Worm (Caenorhabditis elegans): Measurements from ENCODE around the gene C38H2.3.

DNA sequence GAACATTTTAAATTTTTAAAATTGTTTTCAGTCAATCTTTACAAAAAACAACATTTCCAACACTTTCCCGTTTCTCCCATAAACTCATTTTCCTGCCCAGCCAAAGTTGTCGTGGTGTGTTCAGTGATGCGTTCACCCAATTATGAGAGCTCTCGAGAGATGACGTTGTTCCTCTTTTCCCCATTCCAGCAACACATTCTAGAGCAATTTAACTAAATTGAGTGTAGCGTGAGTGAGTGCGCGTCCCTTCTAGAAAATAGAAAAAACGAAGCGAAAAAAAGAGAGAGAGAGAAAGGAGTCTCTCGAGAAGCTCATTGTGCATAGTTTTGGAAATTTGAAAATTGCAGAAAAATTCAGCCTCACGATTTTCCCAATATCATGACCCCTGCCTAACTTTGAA is 27.6 kb downstream of the C38H2.3 start:
- TF ChIP-seq mep-1 (tag; optimal IDR thresholded peaks at IDR 0.05) (no peak), snpc-4 (tag; optimal IDR thresholded peaks at IDR 0.05) (no peak), nhr-12 (tag; optimal IDR thresholded peaks at IDR 0.05) (no peak), M03D4.4 (tag; optimal IDR thresholded peaks at IDR 0.05) (no peak), elt-3 (tag; optimal IDR thresholded peaks at IDR 0.05) (no peak), flh-1 (GFP tag; optimal IDR thresholded peaks at IDR 0.05) (no peak), mls-2 (tag; optimal IDR thresholded peaks at IDR 0.05) (no peak)
